Worm (Caenorhabditis elegans): Measurements from ENCODE around the gene swt-3.

swt-3 gene

ce11 chrIV:10779328-10779727 is 1.2 kb downstream of the swt-3 start:
- TF ChIP-seq mab-5 (tag; optimal IDR thresholded peaks at IDR 0.05) (no peak), sptf-1 (tag; optimal IDR thresholded peaks at IDR 0.05) (no peak), cnd-1 (tag; optimal IDR thresholded peaks at IDR 0.05) (no peak), flh-1 (GFP tag; optimal IDR thresholded peaks at IDR 0.05) (no peak), unc-120 (tag; optimal IDR thresholded peaks at IDR 0.05; ENCODE audit: poor library complexity, severe bottlenecking) (no peak), elt-1 (tag; optimal IDR thresholded peaks at IDR 0.05; ENCODE audit: borderline replicate concordance, insufficient read depth) (no peak), pha-4 (tag; optimal IDR thresholded peaks at IDR 0.05) (no peak), elt-3 (tag; optimal IDR thresholded peaks at IDR 0.05) (no peak), zip-8 (tag; optimal IDR thresholded peaks at IDR 0.05) (no peak), nhr-76 (tag; optimal IDR thresholded peaks at IDR 0.05) (no peak), blmp-1 (tag; optimal IDR thresholded peaks at IDR 0.05) (no peak), ces-1 (GFP tag; optimal IDR thresholded peaks at IDR 0.05) (no peak), lsy-2 (tag; optimal IDR thresholded peaks at IDR 0.05) (no peak), bed-3 (GFP tag; optimal IDR thresholded peaks at IDR 0.05) (no peak), ztf-11 (tag; optimal IDR thresholded peaks at IDR 0.05) (no peak), nhr-12 (tag; optimal IDR thresholded peaks at IDR 0.05) (no peak)

ce11 chrIV:10778582-10778981 is 1.9 kb downstream of the swt-3 start:
- TF ChIP-seq hlh-1 (tag; optimal IDR thresholded peaks at IDR 0.05) (no peak), drap-1 (GFP tag; optimal IDR thresholded peaks at IDR 0.05) (no peak), nhr-237 (tag; optimal IDR thresholded peaks at IDR 0.05) (no peak), unc-39 (tag; optimal IDR thresholded peaks at IDR 0.05) (no peak), nhr-28 (tag; optimal IDR thresholded peaks at IDR 0.05) (no peak), lin-13 (tag; optimal IDR thresholded peaks at IDR 0.05) (no peak)

ce11 chrIV:10777600-10777999 is 2.9 kb downstream of the swt-3 start:
- TF ChIP-seq unc-62 (GFP tag; optimal IDR thresholded peaks at IDR 0.05) (no peak), sem-2 (GFP tag; optimal IDR thresholded peaks at IDR 0.05) (no peak), ces-1 (GFP tag; optimal IDR thresholded peaks at IDR 0.05) (no peak), zip-8 (tag; optimal IDR thresholded peaks at IDR 0.05) (peak; percentile 99), bed-3 (GFP tag; optimal IDR thresholded peaks at IDR 0.05) (no peak)

ce11 chrIV:10777076-10777475 is 3.4 kb downstream of the swt-3 start:
- TF ChIP-seq mab-5 (tag; optimal IDR thresholded peaks at IDR 0.05), result no peak
- no peak for TF ChIP-seq ztf-11 (tag; optimal IDR thresholded peaks at IDR 0.05)
- no peak for TF ChIP-seq snpc-4 (tag; optimal IDR thresholded peaks at IDR 0.05)
- no peak for TF ChIP-seq nhr-2 (tag; optimal IDR thresholded peaks at IDR 0.05)
- TF ChIP-seq cnd-1 (tag; optimal IDR thresholded peaks at IDR 0.05), result no peak
- no peak for TF ChIP-seq ham-2 (GFP tag; optimal IDR thresholded peaks at IDR 0.05)
- TF ChIP-seq mep-1 (tag; optimal IDR thresholded peaks at IDR 0.05), result no peak
- no peak for TF ChIP-seq flh-1 (GFP tag; optimal IDR thresholded peaks at IDR 0.05)
- TF ChIP-seq unc-62 (GFP tag; optimal IDR thresholded peaks at IDR 0.05), result no peak
- TF ChIP-seq nhr-28 (tag; optimal IDR thresholded peaks at IDR 0.05), result no peak
- TF ChIP-seq unc-120 (tag; optimal IDR thresholded peaks at IDR 0.05; ENCODE audit: poor library complexity, severe bottlenecking), result no peak
- no peak for TF ChIP-seq nhr-237 (tag; optimal IDR thresholded peaks at IDR 0.05)
- TF ChIP-seq nhr-12 (tag; optimal IDR thresholded peaks at IDR 0.05), result no peak
- TF ChIP-seq elt-3 (tag; optimal IDR thresholded peaks at IDR 0.05), result no peak
- TF ChIP-seq sem-2 (GFP tag; optimal IDR thresholded peaks at IDR 0.05), result no peak
- TF ChIP-seq lin-32 (GFP tag; optimal IDR thresholded peaks at IDR 0.05), result no peak
- TF ChIP-seq unc-39 (tag; optimal IDR thresholded peaks at IDR 0.05), result no peak
- no peak for TF ChIP-seq ces-1 (GFP tag; optimal IDR thresholded peaks at IDR 0.05)
- TF ChIP-seq drap-1 (GFP tag; optimal IDR thresholded peaks at IDR 0.05), result no peak

- TF ChIP-seq ztf-11 (tag; optimal IDR thresholded peaks at IDR 0.05) (no peak), nhr-2 (tag; optimal IDR thresholded peaks at IDR 0.05) (no peak), mep-1 (tag; optimal IDR thresholded peaks at IDR 0.05) (no peak), cnd-1 (tag; optimal IDR thresholded peaks at IDR 0.05) (no peak), sptf-1 (tag; optimal IDR thresholded peaks at IDR 0.05) (no peak), nhr-28 (tag; optimal IDR thresholded peaks at IDR 0.05) (no peak), flh-1 (GFP tag; optimal IDR thresholded peaks at IDR 0.05) (no peak), lin-32 (GFP tag; optimal IDR thresholded peaks at IDR 0.05) (no peak), mab-5 (tag; optimal IDR thresholded peaks at IDR 0.05) (no peak), nhr-237 (tag; optimal IDR thresholded peaks at IDR 0.05) (no peak), unc-120 (tag; optimal IDR thresholded peaks at IDR 0.05; ENCODE audit: poor library complexity, severe bottlenecking) (no peak), ham-2 (GFP tag; optimal IDR thresholded peaks at IDR 0.05) (no peak), bed-3 (GFP tag; optimal IDR thresholded peaks at IDR 0.05) (no peak), lsy-2 (tag; optimal IDR thresholded peaks at IDR 0.05) (no peak)
Measured at ce11 chrIV:10773811-10774210, 6.7 kb downstream of the swt-3 start, which contains the start of gene inpp-1. Gene inpp-1 (minus strand): TSS chrIV:10773911.

Measured in whole organism, mixed stage, embryonic.